Worm (Caenorhabditis elegans) whole organism, L3 larva: ENCODE measurements around the gene col-158.

ENCODE experiments used
- R02D3.7 ChIP-seq: fragments of 150-350 bp; optimal IDR thresholded peaks from 2 replicates; lab custom pipeline; 2014; ENCODE audit warnings: missing biosample characterization, missing genetic modification characterization
- ZK546.5 ChIP-seq: sonication (generic microtip); optimal IDR thresholded peaks from 2 replicates; lab custom pipeline; 2017; ENCODE audit warnings: missing biosample characterization, missing genetic modification characterization
- ama-1 ChIP-seq: fragments of 150-350 bp; optimal IDR thresholded peaks from 2 replicates; lab custom pipeline; 2018
- ceh-16 ChIP-seq: sonication (generic microtip); optimal IDR thresholded peaks from 2 replicates; lab custom pipeline; 2017; ENCODE audit warnings: missing biosample characterization, missing genetic modification characterization
- ceh-28 ChIP-seq: fragments of 150-350 bp; optimal IDR thresholded peaks from 2 replicates; lab custom pipeline; 2014; ENCODE audit warnings: missing biosample characterization, missing genetic modification reagents, missing genetic modification characterization
- ceh-82 ChIP-seq: fragments of 150-350 bp; optimal IDR thresholded peaks from 2 replicates; lab custom pipeline; 2014; ENCODE audit warnings: missing biosample characterization, missing genetic modification characterization
- daf-12 ChIP-seq: fragments of 150-350 bp; optimal IDR thresholded peaks from 2 replicates; lab custom pipeline; 2014; ENCODE audit warnings: missing biosample characterization, missing genetic modification reagents, missing genetic modification characterization
- egl-27 ChIP-seq: sonication (generic microtip); optimal IDR thresholded peaks from 4 replicates; lab custom pipeline; 2017; ENCODE audit warnings: missing biosample characterization, missing genetic modification reagents, missing genetic modification characterization
- egl-5 ChIP-seq: fragments of 150-350 bp; optimal IDR thresholded peaks from 2 replicates; lab custom pipeline; 2017; ENCODE audit warnings: missing biosample characterization, missing genetic modification reagents, missing genetic modification characterization, inconsistent platforms
- elt-1 ChIP-seq: fragments of 150-350 bp; optimal IDR thresholded peaks from 2 replicates; lab custom pipeline; 2014; ENCODE audit warnings: missing biosample characterization, missing genetic modification characterization
- elt-2 ChIP-seq: sonication (generic microtip); optimal IDR thresholded peaks from 2 replicates; lab custom pipeline; 2016; ENCODE audit warnings: missing genetic modification reagents, mild to moderate bottlenecking, missing genetic modification characterization, missing compliant biosample characterization
- elt-3 ChIP-seq, 3 experiments: fragments of 150-350 bp in 1 of 3; sonication (generic microtip) in 2 of 3; optimal IDR thresholded peaks; 2 replicates in 2 of 3; 4 replicates in 1 of 3; lab custom pipeline; 2014 to 2017; ENCODE audit warnings: missing biosample characterization in 3 of 3, missing genetic modification characterization in 3 of 3
- eor-1 ChIP-seq, 2 experiments: fragments of 150-350 bp; optimal IDR thresholded peaks; 2 replicates each; lab custom pipeline; 2014 to 2018; ENCODE audit warnings: missing biosample characterization in 2 of 2, missing genetic modification characterization in 2 of 2
- fkh-10 ChIP-seq: sonication (generic microtip); optimal IDR thresholded peaks from 2 replicates; lab custom pipeline; 2017; ENCODE audit warnings: missing biosample characterization, missing genetic modification reagents, missing genetic modification characterization
- fkh-2 ChIP-seq: fragments of 150-350 bp; optimal IDR thresholded peaks from 2 replicates; lab custom pipeline; 2014; ENCODE audit warnings: missing biosample characterization, missing genetic modification reagents, missing genetic modification characterization
- fos-1 ChIP-seq: fragments of 150-350 bp; optimal IDR thresholded peaks from 2 replicates; lab custom pipeline; 2014; ENCODE audit warnings: missing biosample characterization, missing genetic modification characterization
- hmg-11 ChIP-seq: sonication (generic microtip); optimal IDR thresholded peaks from 2 replicates; lab custom pipeline; 2016; ENCODE audit warnings: missing genetic modification characterization, missing compliant biosample characterization
- jun-1 ChIP-seq: fragments of 150-350 bp; optimal IDR thresholded peaks from 2 replicates; lab custom pipeline; 2014; ENCODE audit warnings: missing biosample characterization, missing genetic modification reagents, missing genetic modification characterization
- lin-15B ChIP-seq: fragments of 150-350 bp; optimal IDR thresholded peaks from 2 replicates; lab custom pipeline; 2014; ENCODE audit warnings: missing biosample characterization, missing genetic modification characterization
- lin-39 ChIP-seq: fragments of 150-350 bp; optimal IDR thresholded peaks from 2 replicates; lab custom pipeline; 2018; ENCODE audit warnings: missing biosample characterization, missing genetic modification reagents, missing genetic modification characterization
- lsy-12 ChIP-seq: sonication (generic microtip); optimal IDR thresholded peaks from 2 replicates; lab custom pipeline; 2016; ENCODE audit warnings: mild to moderate bottlenecking, missing genetic modification characterization, missing compliant biosample characterization
- mdl-1 ChIP-seq: fragments of 150-350 bp; optimal IDR thresholded peaks from 2 replicates; lab custom pipeline; 2014; ENCODE audit warnings: missing biosample characterization, missing genetic modification characterization
- mml-1 ChIP-seq: fragments of 150-350 bp; sonication (generic microtip); optimal IDR thresholded peaks from 3 replicates; lab custom pipeline; 2014; ENCODE audit warnings: missing biosample characterization, missing genetic modification characterization
- nfya-1 ChIP-seq: sonication (generic microtip); optimal IDR thresholded peaks from 2 replicates; lab custom pipeline; 2017; ENCODE audit warnings: missing genetic modification characterization, mild to moderate bottlenecking, missing compliant biosample characterization, antibody characterized with exemption, moderate library complexity; ENCODE audit not compliant: insufficient read depth
- nhr-11 ChIP-seq: fragments of 150-350 bp; optimal IDR thresholded peaks from 2 replicates; lab custom pipeline; 2014; ENCODE audit warnings: missing biosample characterization, missing genetic modification characterization
- nhr-12 ChIP-seq: fragments of 150-350 bp; optimal IDR thresholded peaks from 2 replicates; lab custom pipeline; 2014; ENCODE audit warnings: missing biosample characterization, missing genetic modification characterization
- nhr-23 ChIP-seq: fragments of 150-350 bp; optimal IDR thresholded peaks from 2 replicates; lab custom pipeline; 2014; ENCODE audit warnings: missing biosample characterization, missing genetic modification reagents, missing genetic modification characterization
- nhr-237 ChIP-seq: fragments of 150-350 bp; optimal IDR thresholded peaks from 2 replicates; lab custom pipeline; 2014; ENCODE audit warnings: missing biosample characterization, missing genetic modification characterization
- nhr-25 ChIP-seq: sonication (generic microtip); optimal IDR thresholded peaks from 2 replicates; lab custom pipeline; 2017; ENCODE audit warnings: missing biosample characterization, missing genetic modification characterization
- nhr-28 ChIP-seq: fragments of 150-350 bp; optimal IDR thresholded peaks from 2 replicates; lab custom pipeline; 2014; ENCODE audit warnings: missing biosample characterization, missing genetic modification characterization
- nhr-43 ChIP-seq: sonication (generic microtip); optimal IDR thresholded peaks from 2 replicates; lab custom pipeline; 2016; ENCODE audit warnings: mild to moderate bottlenecking, missing genetic modification characterization, missing compliant biosample characterization; ENCODE audit not compliant: poor library complexity, severe bottlenecking
- nhr-67 ChIP-seq: fragments of 150-350 bp; optimal IDR thresholded peaks from 2 replicates; lab custom pipeline; 2014; ENCODE audit warnings: missing biosample characterization, missing genetic modification characterization
- nhr-76 ChIP-seq: fragments of 150-350 bp; sonication (generic microtip); optimal IDR thresholded peaks from 5 replicates; lab custom pipeline; 2014; ENCODE audit warnings: missing biosample characterization, missing genetic modification characterization
- nhr-77 ChIP-seq: fragments of 150-350 bp; optimal IDR thresholded peaks from 2 replicates; lab custom pipeline; 2014; ENCODE audit warnings: missing biosample characterization, missing genetic modification characterization
- pha-4 ChIP-seq: fragments of 150-350 bp; optimal IDR thresholded peaks from 2 replicates; lab custom pipeline; 2014; ENCODE audit warnings: missing biosample characterization, missing genetic modification reagents, missing genetic modification characterization
- pqm-1 ChIP-seq: fragments of 150-350 bp; optimal IDR thresholded peaks from 2 replicates; lab custom pipeline; 2017; ENCODE audit warnings: missing biosample characterization, missing genetic modification characterization, inconsistent platforms
- sea-2 ChIP-seq: fragments of 150-350 bp; sonication (generic microtip); optimal IDR thresholded peaks from 4 replicates; lab custom pipeline; 2014; ENCODE audit warnings: missing biosample characterization, missing genetic modification reagents, missing genetic modification characterization
- skn-1 ChIP-seq: fragments of 150-350 bp; optimal IDR thresholded peaks from 2 replicates; lab custom pipeline; 2014; ENCODE audit warnings: missing biosample characterization, missing genetic modification characterization
- snpc-4 ChIP-seq: fragments of 150-350 bp; optimal IDR thresholded peaks from 2 replicates; lab custom pipeline; 2014; ENCODE audit warnings: missing biosample characterization, missing genetic modification characterization
- tbx-2 ChIP-seq: sonication (generic microtip); optimal IDR thresholded peaks from 2 replicates; lab custom pipeline; 2016; ENCODE audit warnings: mild to moderate bottlenecking, missing genetic modification characterization, missing compliant biosample characterization
- unc-39 ChIP-seq: sonication (generic microtip); optimal IDR thresholded peaks from 4 replicates; lab custom pipeline; 2017; ENCODE audit warnings: missing biosample characterization, missing genetic modification characterization
- unc-62 ChIP-seq: fragments of 150-350 bp; sonication (generic microtip); optimal IDR thresholded peaks from 4 replicates; lab custom pipeline; 2014; ENCODE audit warnings: missing biosample characterization, missing genetic modification reagents, missing genetic modification characterization
- zag-1 ChIP-seq: fragments of 150-350 bp; optimal IDR thresholded peaks from 2 replicates; lab custom pipeline; 2014; ENCODE audit warnings: missing biosample characterization, missing genetic modification characterization
- ztf-11 ChIP-seq: fragments of 150-350 bp; optimal IDR thresholded peaks from 2 replicates; lab custom pipeline; 2014; ENCODE audit warnings: missing biosample characterization, missing genetic modification characterization
- ztf-4 ChIP-seq: fragments of 150-350 bp; optimal IDR thresholded peaks from 2 replicates; lab custom pipeline; 2014; ENCODE audit warnings: missing biosample characterization, missing genetic modification characterization

Gene col-158

DNA sequence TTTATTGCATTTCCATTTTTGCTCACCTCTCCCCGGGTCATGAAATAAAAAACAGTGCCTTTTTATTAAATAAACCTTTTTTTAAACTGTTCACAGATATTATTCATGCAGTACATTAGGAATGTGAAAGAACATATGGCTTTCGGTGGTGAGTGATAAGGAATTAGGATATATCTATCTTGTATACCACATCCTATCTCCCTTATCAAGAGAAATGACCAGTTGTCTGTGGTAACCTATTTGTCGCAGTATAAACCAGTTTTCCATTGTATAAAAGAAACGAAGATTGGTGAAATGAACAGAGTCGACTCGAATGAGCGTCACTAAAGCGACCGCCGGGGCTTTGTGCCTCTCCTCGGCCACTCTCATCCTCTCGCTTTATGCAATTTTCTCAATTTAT is at the start of gene col-158:
col-158 (plus strand) TSS at position 301 of the 400 bp plus-strand sequence.
- TF ChIP-seq snpc-4 (tag; lab: Kevin White, UChicago) (no peak), zag-1 (no peak), unc-39 (tag; lab: Kevin White, UChicago) (no peak), nhr-43 (no peak), tbx-2 (tag; lab: Kevin White, UChicago) (no peak), fos-1 (tag; lab: Kevin White, UChicago) (no peak), ztf-11 (tag; lab: Kevin White, UChicago) (no peak), ceh-82 (tag; lab: Kevin White, UChicago) (no peak), mml-1 (tag; lab: Kevin White, UChicago) (no peak), unc-62 (GFP tag; lab: Kevin White, UChicago) (no peak), nfya-1 (tag; lab: Kevin White, UChicago) (no peak), elt-2 (tag; lab: Kevin White, UChicago) (no peak), nhr-23 (no peak), nhr-77 (tag; lab: Kevin White, UChicago) (no peak), elt-1 (tag; lab: Kevin White, UChicago) (no peak), nhr-11 (no peak)

DNA sequence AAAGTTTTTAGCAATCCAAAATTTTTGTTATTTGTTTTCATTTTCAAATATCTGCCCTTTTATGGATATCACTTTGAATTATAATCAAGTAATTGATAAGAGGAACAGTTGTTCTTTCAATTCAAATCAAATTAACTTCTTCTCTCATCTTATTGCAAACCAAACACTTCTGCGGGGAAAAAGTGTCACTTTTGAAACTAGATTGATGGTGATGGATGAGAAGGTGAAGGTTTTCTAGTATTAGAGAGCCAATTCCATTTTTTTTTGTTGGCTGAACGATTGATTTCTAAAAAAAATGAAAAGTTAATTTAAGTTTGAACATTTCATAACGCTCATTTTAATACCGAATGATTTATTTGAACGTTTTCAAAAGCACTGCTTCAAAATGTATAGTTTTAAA is 49.6 kb upstream of the col-158 start:
- TF ChIP-seq pqm-1 (tag; lab: Kevin White, UChicago), result no peak
- TF ChIP-seq unc-62 (GFP tag; lab: Kevin White, UChicago), result peak; percentile 89
- TF ChIP-seq, all 47 proteins: peak for 1

DNA sequence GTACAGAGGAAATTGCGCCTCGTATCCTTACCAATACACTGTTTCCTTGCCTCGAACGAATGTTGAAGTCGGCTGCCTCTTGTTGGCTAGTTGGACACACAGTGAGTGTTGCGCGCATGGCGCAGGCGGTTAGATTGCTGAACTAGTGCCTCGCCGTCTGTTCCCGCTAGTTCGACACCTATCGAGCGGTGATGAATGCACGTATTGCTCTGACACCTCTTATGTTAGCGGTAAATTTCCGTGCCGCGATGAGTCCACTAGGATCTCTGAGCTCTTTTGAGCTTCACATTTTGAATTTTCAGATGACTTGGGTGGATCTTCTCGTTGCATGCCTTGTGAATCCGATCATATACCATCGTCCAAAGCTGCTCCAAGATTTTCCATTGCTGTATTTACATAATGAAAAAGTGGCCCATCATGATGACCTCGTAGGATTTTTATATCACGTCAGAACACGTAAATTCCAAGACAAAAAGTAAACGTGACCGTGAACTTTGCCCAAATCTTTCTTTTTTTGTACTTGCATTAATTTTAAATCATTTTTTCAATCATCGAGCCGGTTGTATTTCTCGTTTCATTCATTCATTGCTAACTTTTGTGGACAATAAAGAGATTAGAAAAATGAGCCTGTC is 46.5 kb upstream of the col-158 start, which contains the start of gene F55A11.11:
F55A11.11 (plus strand) TSS at position 341 of the 632 bp plus-strand sequence.
- TF ChIP-seq nhr-25 (peak; percentile 65), ZK546.5 (no peak), lin-39 (tag; lab: Kevin White, UChicago) (peak; percentile 96), ztf-4 (tag; lab: Kevin White, UChicago) (peak; percentile 75), egl-27 (tag; lab: Kevin White, UChicago) (peak; percentile 64), elt-1 (tag; lab: Kevin White, UChicago) (peak; percentile 0), nhr-77 (tag; lab: Kevin White, UChicago) (no peak), nhr-76 (tag; lab: Kevin White, UChicago) (no peak), lin-15B (tag; lab: Kevin White, UChicago) (peak; percentile 43), ama-1 (lab: Kevin White, UChicago) (peak; percentile 80), ceh-16 (peak; percentile 42), jun-1 (tag; lab: Kevin White, UChicago) (no peak), ceh-28 (no peak), ztf-11 (tag; lab: Kevin White, UChicago) (no peak), pha-4 (tag; lab: Kevin White, UChicago) (peak; percentile 78), nhr-43 (peak; percentile 86), egl-5 (tag; lab: Kevin White, UChicago) (peak; percentile 64), nhr-12 (tag; lab: Kevin White, UChicago) (no peak), nfya-1 (tag; lab: Kevin White, UChicago) (peak; percentile 58), eor-1 (tag; optimal IDR thresholded peaks at IDR 0.05; lab: Kevin White, UChicago) (no peak), elt-3 (tag; optimal IDR thresholded peaks at IDR 0.05; lab: Kevin White, UChicago) (peak in 1 of 3 experiments; percentile 4), mml-1 (tag; lab: Kevin White, UChicago) (no peak), zag-1 (no peak), pqm-1 (tag; lab: Kevin White, UChicago) (peak; percentile 46), nhr-11 (no peak), fos-1 (tag; lab: Kevin White, UChicago) (no peak), daf-12 (no peak), nhr-23 (peak; percentile 60), sea-2 (GFP tag; lab: Kevin White, UChicago) (no peak), nhr-28 (no peak), skn-1 (tag; lab: Kevin White, UChicago) (peak; percentile 49), R02D3.7 (tag; lab: Kevin White, UChicago) (peak; percentile 13), lsy-12 (tag; lab: Kevin White, UChicago) (peak; percentile 85), fkh-2 (tag; lab: Kevin White, UChicago) (no peak), nhr-67 (tag; lab: Kevin White, UChicago) (no peak), nhr-237 (tag; lab: Kevin White, UChicago) (no peak), elt-2 (tag; lab: Kevin White, UChicago) (peak; percentile 60), snpc-4 (tag; lab: Kevin White, UChicago) (peak; percentile 45), tbx-2 (tag; lab: Kevin White, UChicago) (peak; percentile 78), fkh-10 (no peak), hmg-11 (peak; percentile 98), unc-39 (tag; lab: Kevin White, UChicago) (no peak), unc-62 (GFP tag; lab: Kevin White, UChicago) (no peak), ceh-82 (tag; lab: Kevin White, UChicago) (no peak), mdl-1 (tag; lab: Kevin White, UChicago) (no peak)
